Fruit fly (Drosophila melanogaster) ovary, adult (tissue): ENCODE data around the gene Sgs7.

Experiments used
- CG17801 ChIP-seq: fragments of 200-800 bp; optimal IDR thresholded peaks from 2 replicates; lab custom pipeline; 2019; ENCODE audit warnings: missing biosample characterization, mild to moderate bottlenecking, missing genetic modification characterization, moderate library complexity; ENCODE audit not compliant: partially characterized antibody

Gene Sgs7

dm6 chr3L:11491874-11492268, 17.8 kb upstream of the Sgs7 start:
- no peak for TF ChIP-seq CG17801 (GFP tag; lab: Kevin White, UChicago)

dm6 chr3L:11492457-11492856, 17.2 kb upstream of the Sgs7 start:
- TF ChIP-seq CG17801 (GFP tag; lab: Kevin White, UChicago): no peak

DNA sequence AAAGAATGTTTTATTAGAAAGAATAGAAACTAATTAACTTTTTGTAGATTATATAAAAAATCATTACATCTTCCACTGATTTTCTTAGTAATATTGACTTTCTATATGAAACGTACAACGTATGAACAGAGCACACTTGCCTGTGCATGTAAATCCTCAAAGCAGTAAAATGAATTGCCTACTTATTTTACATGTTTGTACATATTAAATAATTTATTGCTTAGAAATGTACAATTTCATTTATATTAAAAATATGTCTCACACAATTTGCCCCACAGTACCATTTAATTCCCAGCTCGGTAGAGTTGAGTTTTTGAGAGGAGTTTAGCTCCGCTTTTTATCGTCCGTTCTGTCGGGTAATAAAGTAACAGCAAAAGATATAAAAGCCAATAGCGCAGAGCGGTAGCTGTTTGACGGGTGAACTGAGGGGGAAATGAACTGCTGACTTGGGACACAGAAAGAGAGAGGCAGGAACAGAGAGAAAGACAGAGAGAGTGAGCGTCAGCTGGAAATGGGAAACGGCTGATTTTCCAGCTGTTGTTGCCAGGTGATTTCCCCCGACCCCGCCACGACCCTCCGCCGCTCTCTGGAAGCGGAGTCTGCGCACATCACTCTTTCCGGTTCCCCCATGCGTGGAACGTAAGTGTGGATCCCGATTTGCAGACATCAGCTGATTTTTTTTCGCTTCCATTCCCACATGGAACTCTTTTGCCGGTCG, 16.4 kb upstream of the Sgs7 start:
- TF ChIP-seq CG17801 (GFP tag; lab: Kevin White, UChicago): peak; percentile 34

- TF ChIP-seq CG17801 (GFP tag; lab: Kevin White, UChicago): no peak
These were observed 1.3 kb upstream of the Sgs7 start, which contains the start of gene CG33500 for dm6 chr3L:11508337-11508736. CG33500 (plus strand) TSS chr3L:11508637.

DNA sequence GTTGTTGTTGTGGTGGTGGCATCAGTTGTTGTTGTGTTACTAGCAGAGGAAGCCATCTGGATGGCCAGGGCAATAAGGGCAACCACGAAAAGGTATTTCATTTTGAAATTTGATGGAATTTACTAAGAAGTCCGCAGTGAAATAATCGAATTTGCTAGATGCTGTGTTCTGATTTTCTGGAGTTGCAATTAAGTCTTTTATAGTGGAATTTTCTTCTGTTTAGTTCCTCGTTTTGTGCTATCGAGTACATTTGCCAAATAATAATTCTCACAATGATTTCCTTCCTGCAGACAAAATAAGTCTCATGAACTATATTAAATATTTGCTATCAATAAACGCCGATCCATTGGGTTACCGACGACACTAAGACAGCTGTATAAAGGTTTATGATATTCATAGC, 828 bp downstream of the Sgs7 start, which contains the start of gene CG33272:
CG33272 (minus strand) TSS at position 101 of the 400 bp plus-strand sequence.
- TF ChIP-seq CG17801 (GFP tag; lab: Kevin White, UChicago): no peak

DNA sequence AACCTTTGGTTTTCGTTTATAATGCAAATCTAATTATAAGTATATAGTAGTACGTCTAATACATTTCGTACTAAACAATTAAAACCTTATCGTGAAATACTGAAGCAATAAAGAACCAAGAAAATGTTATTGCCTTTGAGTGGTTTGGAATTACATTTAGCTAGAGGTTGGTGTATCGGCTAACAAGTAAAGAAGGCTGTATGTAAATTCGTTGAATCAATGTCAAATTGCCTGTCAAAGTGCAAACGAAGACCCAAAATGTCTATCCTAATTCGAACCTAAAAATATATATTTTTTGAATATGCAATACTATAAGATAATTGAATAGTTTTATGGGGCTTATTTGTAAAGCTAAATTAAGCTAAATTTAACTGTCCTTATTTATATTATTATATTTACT, 1.6 kb downstream of the Sgs7 start:
- TF ChIP-seq CG17801 (GFP tag; lab: Kevin White, UChicago): no peak

DNA sequence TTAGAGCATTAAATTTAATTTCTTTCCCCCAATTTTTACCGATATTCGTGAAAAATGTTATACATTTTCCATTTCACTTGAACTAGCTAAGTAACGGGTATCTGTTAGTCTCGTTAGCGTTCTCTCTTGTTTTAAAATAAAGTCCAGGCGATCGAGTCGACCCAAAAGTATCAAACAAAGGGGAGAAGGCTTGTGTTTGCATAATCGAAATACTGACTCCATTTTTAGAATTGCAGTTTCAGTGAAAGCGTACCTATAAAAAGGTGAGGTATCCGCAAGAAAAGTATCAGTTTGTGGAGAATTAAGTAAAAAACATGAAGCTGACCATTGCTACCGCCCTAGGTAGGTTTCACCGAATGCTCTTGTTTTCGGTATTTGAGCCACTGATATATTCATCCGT, 2.3 kb downstream of the Sgs7 start, which contains the start of gene Sgs3:
Sgs3 (plus strand) TSS at position 301 of the 400 bp plus-strand sequence.
- TF ChIP-seq CG17801 (GFP tag; lab: Kevin White, UChicago): no peak

DNA sequence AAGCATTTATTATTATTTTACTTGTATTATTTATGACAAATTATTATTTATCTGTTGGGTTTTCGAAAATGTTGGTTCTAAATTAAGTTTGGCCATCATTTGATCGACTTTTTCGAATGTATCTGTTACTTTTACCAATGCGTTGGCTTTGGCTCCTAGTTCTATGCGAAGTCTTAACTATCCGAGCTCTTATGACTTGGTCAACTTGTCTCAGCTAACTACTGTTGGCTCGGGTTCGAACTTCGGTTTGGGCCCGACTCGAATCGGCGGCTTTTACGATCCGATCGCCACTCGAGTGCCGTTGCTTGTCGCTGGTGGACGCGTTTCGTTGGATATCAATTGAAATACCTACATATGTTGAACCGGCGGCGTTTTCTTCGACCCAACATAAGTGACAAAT, 3.7 kb downstream of the Sgs7 start, which contains the start of gene CG7512:
CG7512 (plus strand) TSS at position 301 of the 400 bp plus-strand sequence.
- no peak for TF ChIP-seq CG17801 (GFP tag; lab: Kevin White, UChicago)

DNA sequence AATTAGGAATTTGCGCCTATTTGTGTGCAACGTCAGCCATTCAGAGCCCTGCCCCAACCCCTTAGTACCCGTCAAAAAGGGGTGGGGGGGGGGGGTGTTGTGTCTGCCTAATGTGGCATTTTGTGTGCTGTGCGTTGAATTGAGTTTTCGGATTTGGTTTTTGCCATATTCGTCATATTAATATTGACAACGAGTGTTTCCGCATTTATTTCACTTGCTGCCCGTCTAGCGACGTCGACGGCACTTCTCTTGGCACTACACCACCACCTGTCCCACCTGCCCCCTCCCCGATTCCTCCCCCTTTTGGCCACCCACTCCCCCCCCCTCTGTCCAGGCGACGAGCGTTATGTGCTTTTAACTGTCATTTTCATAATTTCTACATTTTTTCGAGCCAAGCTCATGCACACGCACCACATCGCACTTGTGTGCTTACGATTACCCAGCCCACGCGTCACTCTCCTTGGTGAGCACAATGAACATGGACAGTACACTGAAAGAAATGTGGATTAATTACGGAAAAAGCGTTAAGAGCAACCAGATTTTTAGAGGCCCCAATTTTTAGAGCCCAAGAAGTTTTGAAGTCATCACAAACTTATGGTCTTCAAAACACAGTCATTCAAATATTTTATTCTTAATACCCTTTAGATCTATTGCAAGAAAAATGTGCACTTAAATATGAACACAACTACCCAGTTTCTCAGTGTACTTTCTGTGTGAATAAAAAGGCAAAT, 5.9 kb downstream of the Sgs7 start:
- no peak for TF ChIP-seq CG17801 (GFP tag; lab: Kevin White, UChicago)

dm6 chr3L:11516229-11516628, 6.6 kb downstream of the Sgs7 start:
- no peak for TF ChIP-seq CG17801 (GFP tag; lab: Kevin White, UChicago)

DNA sequence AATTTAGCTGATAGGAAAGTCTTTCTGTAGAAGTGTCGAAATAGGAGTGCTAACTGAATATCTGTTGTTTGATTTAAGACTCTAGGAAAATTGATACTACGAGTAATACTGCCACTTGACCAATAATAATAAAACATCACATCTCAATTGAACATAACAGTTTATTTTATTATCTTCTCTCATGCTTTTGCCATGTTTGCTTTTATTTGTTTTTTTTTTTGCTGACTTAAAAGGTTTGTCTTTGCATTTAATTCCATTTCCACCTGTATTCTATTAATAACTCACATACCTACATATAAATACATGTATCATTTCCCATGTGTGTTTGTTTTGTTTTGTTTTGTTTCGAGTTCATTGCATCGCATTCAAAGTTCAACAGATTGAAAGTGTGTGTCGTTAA, 13.0 kb downstream of the Sgs7 start, which contains the start of the genes CG11714 and Fuca:
CG11714 (minus strand) TSS at position 101 of the 400 bp plus-strand sequence.
Fuca (minus strand) TSS at position 101 of the 400 bp plus-strand sequence.
- no peak for TF ChIP-seq CG17801 (GFP tag; lab: Kevin White, UChicago)

dm6 chr3L:11523286-11523685, 13.6 kb downstream of the Sgs7 start:
- peak; percentile 5 for TF ChIP-seq CG17801 (GFP tag; lab: Kevin White, UChicago)

dm6 chr3L:11525765-11526164, 16.1 kb downstream of the Sgs7 start:
- no peak for TF ChIP-seq CG17801 (GFP tag; lab: Kevin White, UChicago)

DNA sequence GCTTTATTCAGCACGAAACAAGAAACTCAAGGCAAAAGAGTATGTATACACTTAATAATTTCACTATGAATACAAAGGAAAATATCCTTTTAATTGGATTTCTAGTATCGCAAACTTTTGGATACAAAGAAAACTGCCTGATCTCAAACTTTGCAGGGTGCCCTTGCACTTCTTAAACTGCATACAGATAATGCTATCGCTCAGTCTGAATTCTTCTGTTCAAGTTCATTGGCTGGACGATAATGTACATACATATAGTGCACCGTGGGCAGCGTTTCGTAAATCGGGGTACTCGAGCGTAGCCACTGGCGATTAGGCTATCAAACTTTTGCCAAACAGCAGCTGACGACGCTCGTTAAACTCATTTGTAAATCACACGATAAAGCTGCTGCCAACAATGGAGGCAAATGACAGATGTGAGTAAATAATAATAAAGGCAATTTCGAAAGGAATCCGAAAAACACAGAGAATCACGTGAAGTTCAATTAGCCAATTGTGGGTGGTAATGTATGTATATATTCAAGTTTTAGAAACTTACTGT, 17.1 kb downstream of the Sgs7 start:
- TF ChIP-seq CG17801 (GFP tag; lab: Kevin White, UChicago): no peak

dm6 chr3L:11528397-11528923, 18.8 kb downstream of the Sgs7 start:
- TF ChIP-seq CG17801 (GFP tag; lab: Kevin White, UChicago): no peak
